Worm (Caenorhabditis elegans) whole organism, early embryonic: ENCODE results near the gene clec-161.

Experiments used
- ama-1 ChIP-seq: fragments of 150-350 bp; optimal IDR thresholded peaks from 2 replicates; lab custom pipeline; 2014
- hnd-1 ChIP-seq: sonication (generic microtip); optimal IDR thresholded peaks from 2 replicates; lab custom pipeline; 2016; ENCODE audit warnings: missing genetic modification characterization, missing compliant biosample characterization

ce11 chrIII:9600645-9601044 lies 7.9 kb downstream of the clec-161 start, which contains the start of gene F58A4.2:
- TF ChIP-seq ama-1 (lab: Kevin White, UChicago), result no peak
- no peak for TF ChIP-seq hnd-1 (tag; lab: Kevin White, UChicago)
